Worm (Caenorhabditis elegans) whole organism, late embryonic: Measurements from ENCODE around the gene hlh-31.

Experiments
- C08G9.2 ChIP-seq: sonication (generic microtip); optimal IDR thresholded peaks from 2 replicates; lab custom pipeline; 2016; ENCODE audit warnings: mild to moderate bottlenecking, missing genetic modification characterization, moderate library complexity, missing compliant biosample characterization
- F13H6.1 ChIP-seq: sonication (generic microtip); optimal IDR thresholded peaks from 2 replicates; lab custom pipeline; 2016; ENCODE audit warnings: missing genetic modification characterization, missing compliant biosample characterization
- Y22D7AL.16 ChIP-seq: sonication (generic microtip); optimal IDR thresholded peaks from 2 replicates; lab custom pipeline; 2016; ENCODE audit warnings: missing genetic modification characterization, missing compliant biosample characterization
- ama-1 ChIP-seq: fragments of 150-350 bp; optimal IDR thresholded peaks from 2 replicates; lab custom pipeline; 2014
- ceh-14 ChIP-seq: sonication (generic microtip); optimal IDR thresholded peaks from 2 replicates; lab custom pipeline; 2016; ENCODE audit warnings: missing genotype, missing genetic modification characterization, missing compliant biosample characterization
- ceh-2 ChIP-seq: sonication (generic microtip); optimal IDR thresholded peaks from 2 replicates; lab custom pipeline; 2016; ENCODE audit warnings: missing genotype, missing genetic modification characterization, missing compliant biosample characterization
- ceh-31 ChIP-seq: sonication (generic microtip); optimal IDR thresholded peaks from 2 replicates; lab custom pipeline; 2016; ENCODE audit warnings: missing genetic modification characterization, missing compliant biosample characterization
- ceh-34 ChIP-seq: sonication (generic microtip); optimal IDR thresholded peaks from 2 replicates; lab custom pipeline; 2016; ENCODE audit warnings: mild to moderate bottlenecking, missing genetic modification characterization, missing compliant biosample characterization
- ceh-45 ChIP-seq: fragments of 200-800 bp; sonication (Bioruptor generic); IDR thresholded peaks from 2 replicates; pipeline ENCODE4 v1.3.6; 2022; ENCODE audit warnings: missing genetic modification reagents, missing genetic modification characterization, missing compliant biosample characterization
- ceh-48 ChIP-seq: sonication (generic microtip); optimal IDR thresholded peaks from 2 replicates; lab custom pipeline; 2016; ENCODE audit warnings: missing genetic modification characterization, inconsistent platforms, missing compliant biosample characterization
- ceh-6 ChIP-seq: fragments of 200-800 bp; sonication (Bioruptor generic); optimal IDR thresholded peaks from 2 replicates; lab custom pipeline; 2018; ENCODE audit warnings: mild to moderate bottlenecking, missing genetic modification characterization, missing compliant biosample characterization
- ceh-9 ChIP-seq: sonication (generic microtip); optimal IDR thresholded peaks from 2 replicates; lab custom pipeline; 2016; ENCODE audit warnings: mild to moderate bottlenecking, missing genetic modification characterization, inconsistent platforms, missing compliant biosample characterization
- che-1 ChIP-seq: sonication (generic microtip); optimal IDR thresholded peaks from 2 replicates; lab custom pipeline; 2016; ENCODE audit warnings: mild to moderate bottlenecking, missing genetic modification characterization, missing compliant biosample characterization
- dmd-4 ChIP-seq: sonication (generic microtip); optimal IDR thresholded peaks from 2 replicates; lab custom pipeline; 2016; ENCODE audit warnings: borderline replicate concordance, missing genetic modification characterization, missing compliant biosample characterization
- dve-1 ChIP-seq: sonication (generic microtip); optimal IDR thresholded peaks from 2 replicates; lab custom pipeline; 2017; ENCODE audit warnings: antibody characterized with exemption, mild to moderate bottlenecking, missing genetic modification characterization, missing compliant biosample characterization
- elt-2 ChIP-seq: sonication (generic microtip); optimal IDR thresholded peaks from 2 replicates; lab custom pipeline; 2016; ENCODE audit warnings: missing genetic modification reagents, missing genetic modification characterization, missing compliant biosample characterization
- elt-4 ChIP-seq: sonication (generic microtip); optimal IDR thresholded peaks from 2 replicates; lab custom pipeline; 2016; ENCODE audit warnings: missing genetic modification characterization, missing compliant biosample characterization
- ets-4 ChIP-seq: sonication (generic microtip); optimal IDR thresholded peaks from 2 replicates; lab custom pipeline; 2016; ENCODE audit warnings: missing genetic modification characterization, missing compliant biosample characterization
- fkh-10 ChIP-seq: fragments of 150-350 bp; optimal IDR thresholded peaks from 2 replicates; lab custom pipeline; 2014; ENCODE audit warnings: missing biosample characterization, missing genetic modification reagents, missing genetic modification characterization
- fkh-6 ChIP-seq: sonication (generic microtip); optimal IDR thresholded peaks from 2 replicates; lab custom pipeline; 2016; ENCODE audit warnings: missing genetic modification characterization, missing compliant biosample characterization
- gmeb-2 ChIP-seq: sonication (generic microtip); optimal IDR thresholded peaks from 2 replicates; lab custom pipeline; 2016; ENCODE audit warnings: missing genetic modification characterization, inconsistent platforms, missing compliant biosample characterization
- hlh-13 ChIP-seq: fragments of 200-800 bp; sonication (Bioruptor generic); optimal IDR thresholded peaks from 2 replicates; lab custom pipeline; 2018; ENCODE audit warnings: mild to moderate bottlenecking, missing genetic modification characterization, missing compliant biosample characterization
- hlh-15 ChIP-seq: sonication (generic microtip); optimal IDR thresholded peaks from 2 replicates; lab custom pipeline; 2016; ENCODE audit warnings: missing genetic modification characterization, missing compliant biosample characterization
- hlh-30 ChIP-seq: sonication (generic microtip); optimal IDR thresholded peaks from 2 replicates; lab custom pipeline; 2017; ENCODE audit warnings: antibody characterized with exemption, missing genetic modification characterization, missing compliant biosample characterization; ENCODE audit not compliant: insufficient read depth
- hlh-6 ChIP-seq: sonication (generic microtip); optimal IDR thresholded peaks from 2 replicates; lab custom pipeline; 2016; ENCODE audit warnings: missing genotype, missing genetic modification characterization, missing compliant biosample characterization
- hlh-8 ChIP-seq: sonication (generic microtip); optimal IDR thresholded peaks from 2 replicates; lab custom pipeline; 2016; ENCODE audit warnings: missing genotype, missing genetic modification characterization, missing compliant biosample characterization
- madf-2 ChIP-seq: sonication (generic microtip); optimal IDR thresholded peaks from 2 replicates; lab custom pipeline; 2017; ENCODE audit warnings: missing genetic modification characterization, missing compliant biosample characterization
- mec-3 ChIP-seq: sonication (generic microtip); optimal IDR thresholded peaks from 2 replicates; lab custom pipeline; 2016; ENCODE audit warnings: borderline replicate concordance, missing genetic modification characterization, missing compliant biosample characterization
- nhr-11 ChIP-seq: fragments of 150-350 bp; optimal IDR thresholded peaks from 2 replicates; lab custom pipeline; 2014; ENCODE audit warnings: missing biosample characterization, missing genetic modification characterization
- pag-3 ChIP-seq: sonication (generic microtip); optimal IDR thresholded peaks from 2 replicates; lab custom pipeline; 2016; ENCODE audit warnings: missing compliant biosample characterization, missing genetic modification characterization, borderline replicate concordance
- pat-9 ChIP-seq: fragments of 200-800 bp; sonication (Bioruptor generic); optimal IDR thresholded peaks from 2 replicates; lab custom pipeline; 2018; ENCODE audit warnings: mild to moderate bottlenecking, missing genetic modification characterization, moderate library complexity, missing compliant biosample characterization
- pha-2 ChIP-seq: sonication (generic microtip); optimal IDR thresholded peaks from 2 replicates; lab custom pipeline; 2017; ENCODE audit warnings: mild to moderate bottlenecking, missing genetic modification characterization, missing compliant biosample characterization
- pha-4 ChIP-seq: fragments of 150-350 bp; optimal IDR thresholded peaks from 2 replicates; lab custom pipeline; 2018; ENCODE audit warnings: missing biosample characterization, missing genetic modification reagents, missing genetic modification characterization
- pqm-1 ChIP-seq: sonication (generic microtip); optimal IDR thresholded peaks from 2 replicates; lab custom pipeline; 2016; ENCODE audit warnings: missing genetic modification characterization, missing compliant biosample characterization
- ref-2 ChIP-seq: sonication (generic microtip); optimal IDR thresholded peaks from 2 replicates; lab custom pipeline; 2016; ENCODE audit warnings: missing genetic modification characterization, missing compliant biosample characterization
- sox-2 ChIP-seq: fragments of 200-800 bp; sonication (Bioruptor generic); IDR thresholded peaks from 2 replicates; pipeline ENCODE4 v1.3.6; 2022; ENCODE audit warnings: missing genetic modification reagents, missing genetic modification characterization, missing compliant biosample characterization
- sox-4 ChIP-seq: sonication (generic microtip); optimal IDR thresholded peaks from 2 replicates; lab custom pipeline; 2017; ENCODE audit warnings: mild to moderate bottlenecking, missing genetic modification characterization, inconsistent platforms, missing compliant biosample characterization
- tbx-7 ChIP-seq: sonication (generic microtip); optimal IDR thresholded peaks from 2 replicates; lab custom pipeline; 2016; ENCODE audit warnings: missing genotype, missing genetic modification characterization, missing compliant biosample characterization
- unc-42 ChIP-seq: sonication (generic microtip); optimal IDR thresholded peaks from 2 replicates; lab custom pipeline; 2016; ENCODE audit warnings: missing genotype, missing genetic modification characterization, missing compliant biosample characterization
- unc-55 ChIP-seq: sonication (generic microtip); optimal IDR thresholded peaks from 2 replicates; lab custom pipeline; 2017; ENCODE audit warnings: missing biosample characterization, missing genetic modification reagents, missing genetic modification characterization
- ztf-16 ChIP-seq: sonication (generic microtip); optimal IDR thresholded peaks from 2 replicates; lab custom pipeline; 2017; ENCODE audit warnings: missing genetic modification characterization, missing compliant biosample characterization

hlh-31 gene

DNA sequence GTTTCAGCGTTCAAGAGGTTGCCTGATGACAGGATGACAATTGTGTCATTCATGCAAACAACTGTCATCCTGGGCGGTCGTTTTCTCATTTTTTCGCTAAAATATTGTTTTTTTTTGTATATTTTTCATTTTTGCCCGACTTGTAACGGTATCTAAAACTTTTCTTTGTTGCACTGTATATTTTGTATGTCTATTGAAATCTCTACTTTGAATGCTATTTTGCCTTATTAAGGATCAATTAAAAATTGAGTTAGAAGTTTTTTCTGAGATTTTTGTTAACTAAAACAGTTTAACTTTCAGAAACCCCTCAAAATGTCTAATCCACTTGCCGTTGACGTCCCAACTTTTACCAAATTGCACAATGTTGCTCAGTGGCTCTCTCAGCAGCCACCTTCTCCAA is 20.5 kb downstream of the hlh-31 start, which contains the start of gene ccch-2:
Gene ccch-2 (plus strand): TSS at position 301 of the 400 bp plus-strand sequence.
- TF ChIP-seq sox-2 (GFP tag; lab: Robert Waterston, UW) (no peak), F13H6.1 (tag; lab: Kevin White, UChicago) (no peak), fkh-6 (tag; lab: Kevin White, UChicago) (no peak), unc-42 (tag; lab: Kevin White, UChicago) (no peak), Y22D7AL.16 (no peak), hlh-13 (GFP tag; lab: Kevin White, UChicago) (no peak), ama-1 (lab: Kevin White, UChicago) (no peak), ceh-45 (no peak), pqm-1 (tag; lab: Kevin White, UChicago) (no peak), unc-55 (no peak), ceh-2 (tag; lab: Kevin White, UChicago) (no peak), mec-3 (no peak), pag-3 (tag; lab: Kevin White, UChicago) (no peak)

DNA sequence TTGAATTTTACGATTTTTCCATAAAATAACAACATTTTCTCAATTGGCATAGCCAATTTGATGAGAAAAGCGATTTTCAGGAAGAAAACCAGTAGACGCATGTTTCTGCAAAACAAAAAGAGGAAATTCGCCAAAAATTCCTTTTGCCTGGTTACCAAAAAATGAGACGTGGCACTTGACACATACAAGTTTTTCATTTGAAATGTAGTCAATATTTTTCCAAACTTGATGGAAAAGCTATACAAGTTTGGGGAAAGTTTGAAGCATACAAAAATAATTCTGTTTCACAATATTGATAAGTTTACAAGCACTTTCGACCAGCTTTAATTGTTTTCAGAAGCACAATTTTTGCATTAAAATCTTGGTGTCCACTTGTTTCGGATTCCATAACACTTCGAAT is 23.2 kb downstream of the hlh-31 start, which contains the start of gene clec-191:
Gene clec-191 (minus strand): TSS at position 101 of the 400 bp plus-strand sequence.
- no peak for TF ChIP-seq ztf-16 (tag; lab: Kevin White, UChicago)

DNA sequence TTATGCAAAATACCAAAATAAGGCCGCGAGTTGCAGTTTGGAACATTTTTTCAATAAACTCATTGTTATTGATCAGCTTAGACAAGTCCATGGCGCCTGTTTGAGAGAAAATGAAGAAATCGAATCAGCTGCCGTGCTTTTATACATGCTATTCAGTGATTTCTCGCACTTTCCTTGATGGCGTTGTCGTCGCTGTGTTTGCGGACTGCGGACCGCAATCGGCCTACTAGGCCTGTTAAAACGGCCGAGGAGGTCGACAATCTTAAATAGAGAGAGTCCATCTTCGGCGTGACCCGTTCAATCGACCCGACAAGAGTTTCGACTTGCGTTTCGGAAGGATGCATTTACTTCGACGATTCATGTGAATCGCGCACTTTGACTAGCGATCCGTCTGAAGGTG is 33.3 kb downstream of the hlh-31 start, which contains the start of gene srz-75:
Gene srz-75 (minus strand): TSS at position 101 of the 400 bp plus-strand sequence.
- TF ChIP-seq ref-2 (tag; lab: Kevin White, UChicago) (no peak), ama-1 (lab: Kevin White, UChicago) (no peak), nhr-11 (tag; lab: Kevin White, UChicago) (no peak), sox-4 (tag; lab: Kevin White, UChicago) (no peak), hlh-15 (no peak), ceh-48 (tag; lab: Kevin White, UChicago) (no peak), gmeb-2 (tag; lab: Kevin White, UChicago) (no peak), hlh-6 (no peak), pha-2 (tag; lab: Kevin White, UChicago) (no peak)
- TF ChIP-seq, all 69 proteins: peak for 0

DNA sequence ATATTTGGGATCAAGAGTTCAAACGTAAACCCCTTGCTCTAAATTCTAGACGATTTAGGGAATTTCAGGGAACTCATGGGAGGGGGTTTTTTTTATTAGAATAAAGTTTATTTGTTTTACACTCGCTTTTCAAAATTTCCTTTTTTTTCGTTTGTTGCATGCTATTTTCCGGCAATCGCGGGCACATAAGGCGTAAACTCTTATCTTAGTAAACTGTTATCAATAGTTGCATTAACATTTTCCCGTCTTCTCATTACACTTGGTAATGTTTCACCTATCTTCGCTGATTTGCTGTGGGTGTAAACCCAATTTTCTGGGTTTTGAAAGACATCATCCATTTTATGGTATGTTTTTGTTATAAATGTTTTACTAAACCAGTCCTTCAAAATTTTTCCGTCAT is 36.5 kb downstream of the hlh-31 start:
- TF ChIP-seq unc-42 (tag; lab: Kevin White, UChicago): no peak
- TF ChIP-seq elt-2: peak; percentile 37
- no peak for TF ChIP-seq elt-4 (tag; lab: Kevin White, UChicago)
- TF ChIP-seq F13H6.1 (tag; lab: Kevin White, UChicago): no peak

DNA sequence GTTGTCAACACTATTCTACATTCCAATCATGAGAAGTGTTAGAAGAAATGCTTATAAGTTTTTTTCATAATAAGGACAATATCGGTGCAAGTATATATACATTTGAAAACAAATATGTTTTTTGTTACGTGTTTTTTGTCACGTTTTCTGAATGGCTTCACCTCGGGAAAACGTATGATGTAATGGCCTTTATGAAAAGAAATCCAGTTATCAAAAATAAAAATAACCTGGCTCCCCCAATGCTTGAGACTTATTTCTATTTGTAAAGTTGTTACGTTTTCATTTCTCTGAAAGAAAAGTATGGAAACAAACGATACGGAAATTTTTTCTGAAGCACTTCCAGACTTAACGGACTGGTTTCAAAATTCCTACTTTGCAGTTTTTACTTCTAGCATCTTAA is 41.4 kb downstream of the hlh-31 start, which contains the start of gene srz-72:
Gene srz-72 (plus strand): TSS at position 301 of the 400 bp plus-strand sequence.
- TF ChIP-seq hlh-6 (no peak), Y22D7AL.16 (no peak), ceh-34 (no peak), pha-4 (tag; lab: Kevin White, UChicago) (no peak), pat-9 (no peak), hlh-30 (tag; lab: Kevin White, UChicago) (no peak), ceh-14 (no peak), hlh-13 (GFP tag; lab: Kevin White, UChicago) (no peak), ceh-31 (tag; lab: Kevin White, UChicago) (no peak), C08G9.2 (tag; lab: Kevin White, UChicago) (no peak), ama-1 (lab: Kevin White, UChicago) (no peak), ztf-16 (tag; lab: Kevin White, UChicago) (no peak), madf-2 (tag; lab: Kevin White, UChicago) (no peak)

DNA sequence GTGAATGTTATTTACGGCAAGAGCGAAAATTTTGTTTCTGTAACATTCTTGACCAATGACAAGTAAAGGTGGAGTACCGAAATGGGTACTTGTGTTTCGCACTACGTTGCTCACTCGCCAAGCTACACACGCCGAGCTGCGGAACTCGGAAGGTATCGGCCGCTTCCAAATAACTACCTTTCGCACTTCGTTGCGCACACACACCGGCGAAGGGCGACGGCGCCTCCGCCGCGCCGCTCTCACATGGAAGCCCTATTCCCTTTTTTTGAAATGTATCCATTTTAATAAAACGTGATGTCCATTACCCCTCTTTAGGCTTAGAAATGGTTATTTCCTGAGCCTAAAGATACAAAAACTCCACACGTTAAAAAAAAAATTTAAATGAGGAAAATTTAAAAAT is 49.5 kb downstream of the hlh-31 start:
- TF ChIP-seq tbx-7 (tag; lab: Kevin White, UChicago) (no peak), sox-2 (GFP tag; lab: Robert Waterston, UW) (no peak), ets-4 (tag; lab: Kevin White, UChicago) (no peak), che-1 (tag; lab: Kevin White, UChicago) (no peak), hlh-8 (tag; lab: Kevin White, UChicago) (no peak), hlh-30 (tag; lab: Kevin White, UChicago) (no peak), dve-1 (tag; lab: Kevin White, UChicago) (no peak), ceh-6 (GFP tag; lab: Kevin White, UChicago) (no peak), dmd-4 (tag; lab: Kevin White, UChicago) (no peak), mec-3 (no peak), ceh-9 (tag; lab: Kevin White, UChicago) (no peak), fkh-10 (GFP tag; lab: Kevin White, UChicago) (no peak), ceh-2 (tag; lab: Kevin White, UChicago) (no peak), ceh-48 (tag; lab: Kevin White, UChicago) (no peak), ref-2 (tag; lab: Kevin White, UChicago) (no peak)
